Worm (Caenorhabditis elegans) whole organism, L4 larva: Measurements from ENCODE around the gene Y102A11A.9.

Experiments used
- F49E8.2 ChIP-seq: sonication (generic microtip); optimal IDR thresholded peaks from 2 replicates; lab custom pipeline; 2016; ENCODE audit warnings: missing compliant biosample characterization, mild to moderate bottlenecking, missing genetic modification characterization, borderline replicate concordance
- ZK546.5 ChIP-seq, 2 experiments: sonication (generic microtip); optimal IDR thresholded peaks; 2 replicates each; lab custom pipeline; 2017; ENCODE audit warnings: missing biosample characterization in 2 of 2, missing genetic modification characterization in 2 of 2
- aha-1 ChIP-seq: fragments of 150-350 bp; peaks from one replicate; lab custom pipeline; 2014; ENCODE audit warnings: missing biosample characterization, missing genetic modification characterization
- arid-1 ChIP-seq: fragments of 200-800 bp; sonication (Bioruptor generic); conservative IDR thresholded peaks from 2 replicates; pipeline ENCODE4 v1.3.6; 2022; ENCODE audit warnings: missing genetic modification reagents, missing genetic modification characterization, missing compliant biosample characterization
- cey-2 ChIP-seq: sonication (generic microtip); optimal IDR thresholded peaks from 3 replicates; lab custom pipeline; 2017; ENCODE audit warnings: missing genetic modification characterization, mild to moderate bottlenecking, missing compliant biosample characterization, antibody characterized with exemption, borderline replicate concordance; ENCODE audit not compliant: insufficient read depth
- daf-12 ChIP-seq: fragments of 150-350 bp; optimal IDR thresholded peaks from 2 replicates; lab custom pipeline; 2014; ENCODE audit warnings: missing biosample characterization, missing genetic modification reagents, missing genetic modification characterization
- daf-19 ChIP-seq: fragments of 200-800 bp; sonication (Bioruptor generic); conservative IDR thresholded peaks from 2 replicates; pipeline ENCODE4 v1.3.6; 2022; ENCODE audit warnings: missing genetic modification characterization, missing compliant biosample characterization
- dve-1 ChIP-seq: sonication (generic microtip); optimal IDR thresholded peaks from 2 replicates; lab custom pipeline; 2017; ENCODE audit warnings: antibody characterized with exemption, mild to moderate bottlenecking, missing genetic modification characterization, missing compliant biosample characterization; ENCODE audit not compliant: insufficient read depth
- egl-27 ChIP-seq: sonication (generic microtip); optimal IDR thresholded peaks from 3 replicates; lab custom pipeline; 2017; ENCODE audit warnings: missing biosample characterization, missing genetic modification reagents, missing genetic modification characterization
- hif-1 ChIP-seq, 2 experiments: sonication (generic microtip); optimal IDR thresholded peaks; 2 replicates each; lab custom pipeline; 2016 to 2017; ENCODE audit warnings: missing compliant biosample characterization in 2 of 2, missing genetic modification characterization in 2 of 2, missing genetic modification reagents in 2 of 2, missing genotype in 2 of 2, mild to moderate bottlenecking in 1 of 2
- hlh-11 ChIP-seq: fragments of 200-800 bp; sonication (Bioruptor generic); optimal IDR thresholded peaks from 2 replicates; lab custom pipeline; 2018; ENCODE audit warnings: mild to moderate bottlenecking, missing genetic modification characterization, missing compliant biosample characterization
- hmg-1.1 ChIP-seq: fragments of 200-800 bp; sonication (Bioruptor generic); IDR thresholded peaks from 2 replicates; pipeline ENCODE4 v1.3.6; 2022; ENCODE audit warnings: missing genetic modification reagents, missing genetic modification characterization, missing compliant biosample characterization
- lim-7 ChIP-seq: fragments of 200-800 bp; sonication (Bioruptor generic); IDR thresholded peaks from 2 replicates; pipeline ENCODE4 v1.3.6; 2022; ENCODE audit warnings: missing genetic modification characterization, missing compliant biosample characterization
- lin-1 ChIP-seq: fragments of 200-800 bp; sonication (Bioruptor generic); IDR thresholded peaks from 2 replicates; pipeline ENCODE4 v1.3.6; 2022; ENCODE audit warnings: missing genetic modification reagents, missing genetic modification characterization, missing compliant biosample characterization
- lin-15B ChIP-seq: fragments of 150-350 bp; sonication (generic microtip); optimal IDR thresholded peaks from 3 replicates; lab custom pipeline; 2014; ENCODE audit warnings: missing biosample characterization, missing genetic modification characterization
- lin-39 ChIP-seq: fragments of 150-350 bp; optimal IDR thresholded peaks from 2 replicates; lab custom pipeline; 2014; ENCODE audit warnings: missing biosample characterization, missing genetic modification reagents, missing genetic modification characterization
- lsy-2 ChIP-seq, 2 experiments: fragments of 150-350 bp in 1 of 2; sonication (generic microtip) in 1 of 2; optimal IDR thresholded peaks; 2 replicates each; lab custom pipeline; 2014 to 2017; ENCODE audit warnings: missing biosample characterization in 2 of 2, missing genetic modification characterization in 2 of 2
- mdl-1 ChIP-seq, 2 experiments: fragments of 150-350 bp in 1 of 2; sonication (generic microtip) in 1 of 2; optimal IDR thresholded peaks; 2 replicates each; lab custom pipeline; 2014 to 2017; ENCODE audit warnings: missing biosample characterization in 2 of 2, missing genetic modification characterization in 2 of 2
- mep-1 ChIP-seq: fragments of 150-350 bp; sonication (generic microtip); optimal IDR thresholded peaks from 3 replicates; lab custom pipeline; 2014; ENCODE audit warnings: missing biosample characterization, missing genetic modification characterization
- mes-2 ChIP-seq: sonication (generic microtip); optimal IDR thresholded peaks from 2 replicates; lab custom pipeline; 2016; ENCODE audit warnings: missing genotype, mild to moderate bottlenecking, missing genetic modification characterization, missing compliant biosample characterization; ENCODE audit not compliant: poor library complexity, severe bottlenecking
- mxl-2 ChIP-seq: fragments of 200-800 bp; sonication (Bioruptor generic); conservative IDR thresholded peaks from 2 replicates; pipeline ENCODE4 v1.3.6; 2022; ENCODE audit warnings: missing genetic modification reagents, missing genetic modification characterization, missing compliant biosample characterization
- mxl-3 ChIP-seq: fragments of 200-800 bp; sonication (Bioruptor generic); optimal IDR thresholded peaks from 2 replicates; lab custom pipeline; 2018; ENCODE audit warnings: mild to moderate bottlenecking, missing genetic modification characterization, missing compliant biosample characterization
- nhr-102 ChIP-seq: sonication (generic microtip); optimal IDR thresholded peaks from 2 replicates; lab custom pipeline; 2016; ENCODE audit warnings: mild to moderate bottlenecking, missing genetic modification characterization, moderate library complexity, missing compliant biosample characterization
- nhr-111 ChIP-seq: fragments of 200-800 bp; sonication (Bioruptor generic); optimal IDR thresholded peaks from 2 replicates; lab custom pipeline; 2018; ENCODE audit warnings: mild to moderate bottlenecking, missing genetic modification characterization, missing compliant biosample characterization
- nhr-48 ChIP-seq: sonication (generic microtip); optimal IDR thresholded peaks from 2 replicates; lab custom pipeline; 2016; ENCODE audit warnings: mild to moderate bottlenecking, missing genetic modification characterization, missing compliant biosample characterization
- nhr-6 ChIP-seq: fragments of 150-350 bp; optimal IDR thresholded peaks from 2 replicates; lab custom pipeline; 2014; ENCODE audit warnings: missing biosample characterization, missing genetic modification characterization
- nhr-77 ChIP-seq: fragments of 150-350 bp; optimal IDR thresholded peaks from 2 replicates; lab custom pipeline; 2014; ENCODE audit warnings: missing biosample characterization, missing genetic modification characterization
- php-3 ChIP-seq: fragments of 200-800 bp; sonication (Bioruptor generic); IDR thresholded peaks from 2 replicates; pipeline ENCODE4 v1.3.6; 2022; ENCODE audit warnings: missing genetic modification reagents, missing genetic modification characterization, missing compliant biosample characterization
- sdz-12 ChIP-seq: fragments of 200-800 bp; sonication (Bioruptor generic); optimal IDR thresholded peaks from 2 replicates; lab custom pipeline; 2018; ENCODE audit warnings: mild to moderate bottlenecking, missing genetic modification characterization, missing compliant biosample characterization
- set-16 ChIP-seq: fragments of 200-800 bp; sonication (Bioruptor generic); IDR thresholded peaks from 2 replicates; pipeline ENCODE4 v1.3.6; 2022; ENCODE audit warnings: missing genetic modification reagents, missing genetic modification characterization, missing compliant biosample characterization
- spr-3 ChIP-seq: fragments of 200-800 bp; sonication (Bioruptor generic); optimal IDR thresholded peaks from 2 replicates; lab custom pipeline; 2018; ENCODE audit warnings: mild to moderate bottlenecking, missing genetic modification characterization, missing compliant biosample characterization
- unc-130 ChIP-seq: sonication (generic microtip); optimal IDR thresholded peaks from 2 replicates; lab custom pipeline; 2016; ENCODE audit warnings: missing genetic modification reagents, missing genetic modification characterization, missing compliant biosample characterization
- unc-39 ChIP-seq: sonication (generic microtip); optimal IDR thresholded peaks from 2 replicates; lab custom pipeline; 2017; ENCODE audit warnings: missing biosample characterization, missing genetic modification characterization
- unc-62 ChIP-seq, 3 experiments: fragments of 150-350 bp in 1 of 3; sonication (generic microtip); optimal IDR thresholded peaks in 2 of 3; peaks in 1 of 3; 1 replicate in 1 of 3; 2 replicates in 2 of 3; lab custom pipeline; 2014 to 2017; ENCODE audit warnings: missing biosample characterization in 3 of 3, missing genetic modification characterization in 3 of 3, missing genetic modification reagents in 3 of 3, missing genotype in 1 of 3
- zag-1 ChIP-seq: fragments of 150-350 bp; optimal IDR thresholded peaks from 2 replicates; lab custom pipeline; 2014; ENCODE audit warnings: missing biosample characterization, missing genetic modification characterization
- zfp-3 ChIP-seq: fragments of 200-800 bp; sonication (Bioruptor generic); conservative IDR thresholded peaks from 2 replicates; pipeline ENCODE4 v1.3.6; 2022; ENCODE audit warnings: missing genetic modification reagents, missing genetic modification characterization, missing compliant biosample characterization
- zip-11 ChIP-seq: fragments of 200-800 bp; sonication (Bioruptor generic); IDR thresholded peaks from 2 replicates; pipeline ENCODE4 v1.3.6; 2022; ENCODE audit warnings: missing genetic modification characterization, missing compliant biosample characterization

Y102A11A.9 gene

DNA sequence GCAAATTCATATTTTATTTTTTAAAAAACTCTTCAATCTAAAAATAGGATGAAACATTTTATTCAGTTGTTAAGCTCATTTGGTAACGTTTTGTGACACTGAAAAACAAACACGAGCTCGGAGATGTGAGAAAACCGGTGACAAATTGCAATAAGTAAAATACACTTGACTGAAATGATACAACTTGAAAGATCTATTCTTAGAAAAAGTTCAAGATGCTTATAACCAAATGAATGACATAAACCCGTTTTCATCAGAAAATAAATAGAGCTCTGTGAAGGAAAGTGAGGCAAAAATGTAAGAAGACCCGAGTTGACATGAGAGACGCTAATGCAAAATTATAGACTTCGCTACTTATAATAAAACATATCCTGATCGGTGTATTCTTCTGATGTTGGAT is 26.4 kb downstream of the Y102A11A.9 start, which contains the start of gene smex-2:
smex-2 (minus strand) TSS at position 101 of the 400 bp plus-strand sequence.
- TF ChIP-seq mep-1 (tag; lab: Kevin White, UChicago) (no peak), F49E8.2 (tag; lab: Kevin White, UChicago) (no peak), daf-19 (GFP tag; lab: Robert Waterston, UW) (no peak), ZK546.5 (tag; optimal IDR thresholded peaks at IDR 0.05; lab: Kevin White, UChicago) (no peak), dve-1 (tag; lab: Kevin White, UChicago) (no peak), unc-62 (GFP tag; optimal IDR thresholded peaks at IDR 0.05 in 1 of 2; lab: Kevin White, UChicago) (no peak), unc-62 (tag; optimal IDR thresholded peaks at IDR 0.05; lab: Kevin White, UChicago) (no peak), cey-2 (tag; lab: Kevin White, UChicago) (no peak), nhr-48 (no peak), nhr-111 (GFP tag; lab: Kevin White, UChicago) (no peak), zip-11 (GFP tag; lab: Robert Waterston, UW) (no peak), egl-27 (no peak), mdl-1 (tag; optimal IDR thresholded peaks at IDR 0.05; lab: Kevin White, UChicago) (no peak), unc-130 (no peak), spr-3 (GFP tag; lab: Kevin White, UChicago) (no peak), lim-7 (GFP tag; lab: Robert Waterston, UW) (no peak), nhr-6 (tag; lab: Kevin White, UChicago) (no peak), mxl-3 (no peak)

DNA sequence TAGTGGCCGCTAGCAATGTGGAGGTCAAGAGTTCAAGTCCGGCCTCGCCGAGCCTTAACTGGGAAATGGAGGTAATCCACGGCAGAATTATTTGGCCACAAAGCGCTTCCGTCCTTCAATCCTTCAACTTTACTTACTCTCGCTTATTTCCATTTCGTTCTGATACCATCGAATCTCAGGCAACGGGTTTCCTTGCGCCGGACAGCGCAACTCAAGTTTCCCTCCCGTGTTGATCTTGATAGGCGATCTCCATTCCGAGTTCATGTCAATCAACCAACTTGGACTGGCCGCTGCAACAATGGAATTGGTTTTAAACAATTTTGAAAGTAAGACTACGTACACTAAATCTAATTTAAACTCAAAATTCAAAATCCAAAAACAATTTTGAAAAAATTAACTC is 27.9 kb downstream of the Y102A11A.9 start:
- TF ChIP-seq unc-62 (GFP tag; optimal IDR thresholded peaks at IDR 0.05 in 1 of 2; lab: Kevin White, UChicago) (peak in 1 of 2 experiments; percentile 70), unc-62 (tag; optimal IDR thresholded peaks at IDR 0.05; lab: Kevin White, UChicago) (no peak), daf-12 (tag; lab: Kevin White, UChicago) (no peak)

ce11 chrX:2041448-2042138 is 28.6 kb downstream of the Y102A11A.9 start:
- no peak for TF ChIP-seq nhr-102 (tag; lab: Kevin White, UChicago)
- TF ChIP-seq aha-1 (tag; lab: Kevin White, UChicago) = peak; percentile 96
- no peak for TF ChIP-seq nhr-77 (tag; lab: Kevin White, UChicago)
- peak in 1 of 2 experiments; percentile 94 for TF ChIP-seq unc-62 (GFP tag; optimal IDR thresholded peaks at IDR 0.05 in 1 of 2; lab: Kevin White, UChicago)
- TF ChIP-seq unc-62 (tag; optimal IDR thresholded peaks at IDR 0.05; lab: Kevin White, UChicago) = no peak
- no peak for TF ChIP-seq set-16 (GFP tag; lab: Robert Waterston, UW)
- no peak for TF ChIP-seq hif-1 (tag; optimal IDR thresholded peaks at IDR 0.05; lab: Kevin White, UChicago)
- no peak for TF ChIP-seq hlh-11 (tag; lab: Kevin White, UChicago)
- TF ChIP-seq mes-2 (tag; lab: Kevin White, UChicago) = no peak

DNA sequence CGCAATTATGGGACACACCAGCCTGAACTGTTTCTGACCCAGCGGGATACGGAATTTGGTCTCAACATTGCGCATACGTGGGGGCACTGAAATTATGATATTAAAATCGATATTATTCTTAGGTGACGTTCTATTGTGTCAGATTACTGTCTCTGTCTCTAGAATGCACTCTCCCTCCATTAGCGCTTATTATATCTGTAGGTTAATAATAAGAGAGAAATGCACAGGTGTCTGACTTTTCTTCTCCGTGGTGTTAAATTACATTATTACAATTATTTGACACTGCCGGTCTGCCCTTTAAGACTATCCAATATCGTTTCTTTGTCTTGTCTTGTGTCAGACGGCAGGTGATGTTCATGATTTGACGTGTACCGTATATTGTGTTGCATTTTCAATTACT is 29.7 kb downstream of the Y102A11A.9 start:
- no peak for TF ChIP-seq mxl-2 (GFP tag; lab: Robert Waterston, UW)
- TF ChIP-seq lin-39 (tag; lab: Kevin White, UChicago) = no peak
- no peak for TF ChIP-seq hif-1 (tag; optimal IDR thresholded peaks at IDR 0.05; lab: Kevin White, UChicago)
- no peak for TF ChIP-seq unc-39 (tag; lab: Kevin White, UChicago)
- no peak for TF ChIP-seq hmg-1.1 (GFP tag; lab: Robert Waterston, UW)
- no peak for TF ChIP-seq lin-15B (tag; lab: Kevin White, UChicago)
- no peak for TF ChIP-seq nhr-111 (GFP tag; lab: Kevin White, UChicago)
- no peak for TF ChIP-seq lin-1 (GFP tag; lab: Robert Waterston, UW)
- TF ChIP-seq dve-1 (tag; lab: Kevin White, UChicago) = no peak
- no peak for TF ChIP-seq zfp-3 (GFP tag; lab: Robert Waterston, UW)
- TF ChIP-seq arid-1 = no peak
- TF ChIP-seq sdz-12 (GFP tag; lab: Kevin White, UChicago) = no peak
- TF ChIP-seq lsy-2 (tag; optimal IDR thresholded peaks at IDR 0.05; lab: Kevin White, UChicago) = no peak
- no peak for TF ChIP-seq mdl-1 (tag; optimal IDR thresholded peaks at IDR 0.05; lab: Kevin White, UChicago)
- no peak for TF ChIP-seq F49E8.2 (tag; lab: Kevin White, UChicago)
- no peak for TF ChIP-seq php-3 (GFP tag; lab: Robert Waterston, UW)
- TF ChIP-seq zag-1 (tag; lab: Kevin White, UChicago) = no peak
- TF ChIP-seq mes-2 (tag; lab: Kevin White, UChicago) = no peak
- TF ChIP-seq spr-3 (GFP tag; lab: Kevin White, UChicago) = no peak
- no peak for TF ChIP-seq set-16 (GFP tag; lab: Robert Waterston, UW)
